Worm (Caenorhabditis elegans) whole organism, early embryonic: ENCODE data around the gene spp-30.

Experiments used
- B0310.2 ChIP-seq: sonication (generic microtip); optimal IDR thresholded peaks from 2 replicates; lab custom pipeline; 2016; ENCODE audit warnings: mild to moderate bottlenecking, missing genetic modification characterization, missing compliant biosample characterization
- aly-1 ChIP-seq: sonication (generic microtip); optimal IDR thresholded peaks from 2 replicates; lab custom pipeline; 2016; ENCODE audit warnings: missing genetic modification characterization, missing compliant biosample characterization
- ama-1 ChIP-seq: fragments of 150-350 bp; optimal IDR thresholded peaks from 2 replicates; lab custom pipeline; 2014
- ceh-13 ChIP-seq: fragments of 200-800 bp; sonication (Bioruptor generic); optimal IDR thresholded peaks from 2 replicates; lab custom pipeline; 2018; ENCODE audit warnings: mild to moderate bottlenecking, missing genetic modification characterization, missing compliant biosample characterization
- ets-7 ChIP-seq: sonication (generic microtip); optimal IDR thresholded peaks from 2 replicates; lab custom pipeline; 2016; ENCODE audit warnings: missing genotype, missing genetic modification characterization, missing compliant biosample characterization
- flt-1 ChIP-seq: fragments of 200-800 bp; sonication (Bioruptor generic); IDR thresholded peaks from 2 replicates; pipeline ENCODE4 v1.3.6; 2022; ENCODE audit warnings: missing genetic modification characterization, missing compliant biosample characterization
- hnd-1 ChIP-seq: sonication (generic microtip); optimal IDR thresholded peaks from 2 replicates; lab custom pipeline; 2016; ENCODE audit warnings: missing genetic modification characterization, missing compliant biosample characterization
- scrt-1 ChIP-seq: fragments of 200-800 bp; sonication (Bioruptor generic); IDR thresholded peaks from 2 replicates; pipeline ENCODE4 v1.3.6; 2022; ENCODE audit warnings: missing genetic modification characterization, missing compliant biosample characterization
- tbx-37 ChIP-seq: fragments of 200-800 bp; sonication (Bioruptor generic); conservative IDR thresholded peaks from 2 replicates; pipeline ENCODE4 v1.3.6; 2022; ENCODE audit warnings: missing genetic modification reagents, missing genetic modification characterization, missing compliant biosample characterization

DNA sequence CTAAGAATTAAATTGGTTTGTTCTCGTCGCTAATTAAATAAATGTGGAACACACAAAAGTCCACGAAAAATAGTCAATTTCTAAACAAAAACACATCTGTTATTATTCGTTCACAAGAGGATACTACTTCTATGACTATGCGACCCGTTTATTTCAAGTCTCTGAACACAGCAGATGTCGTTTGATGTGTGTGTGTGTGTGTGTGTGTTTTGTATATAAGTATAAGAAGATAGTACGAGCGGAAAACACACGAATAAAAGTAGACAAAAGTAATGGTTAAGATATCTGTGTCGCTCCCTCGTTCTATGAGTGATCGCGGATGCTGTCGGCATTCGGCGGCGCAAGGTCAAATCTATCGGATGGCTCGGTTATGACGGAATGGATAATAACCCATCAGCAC lies 29.6 kb downstream of the spp-30 start:
- TF ChIP-seq ceh-13 (GFP tag; lab: Kevin White, UChicago) (no peak), hnd-1 (tag; lab: Kevin White, UChicago) (no peak), ama-1 (lab: Kevin White, UChicago) (no peak), tbx-37 (no peak), scrt-1 (no peak), flt-1 (GFP tag; lab: Robert Waterston, UW) (no peak), aly-1 (tag; lab: Kevin White, UChicago) (no peak), B0310.2 (tag; lab: Kevin White, UChicago) (no peak), ets-7 (no peak)
